Worm (Caenorhabditis elegans) whole organism, young adult: ENCODE results near the gene iffb-1.

Source experiments
- Y67H2A.10 ChIP-seq: fragments of 200-800 bp; sonication (Bioruptor generic); conservative IDR thresholded peaks from 2 replicates; pipeline ENCODE4 v1.3.6; 2022; ENCODE audit warnings: missing genetic modification reagents, missing genetic modification characterization, missing compliant biosample characterization
- dox-1 ChIP-seq: fragments of 200-800 bp; sonication (Bioruptor generic); IDR thresholded peaks from 2 replicates; pipeline ENCODE4 v1.3.6; 2022; ENCODE audit warnings: missing genetic modification reagents, missing genetic modification characterization, missing compliant biosample characterization
- ets-4 ChIP-seq: fragments of 200-800 bp; sonication (Bioruptor generic); optimal IDR thresholded peaks from 2 replicates; lab custom pipeline; 2018; ENCODE audit warnings: mild to moderate bottlenecking, missing genetic modification characterization, missing compliant biosample characterization
- mxl-1 ChIP-seq: sonication (generic microtip); optimal IDR thresholded peaks from 2 replicates; lab custom pipeline; 2016; ENCODE audit warnings: missing genetic modification characterization, missing compliant biosample characterization
- nhr-179 ChIP-seq: sonication (generic microtip); optimal IDR thresholded peaks from 2 replicates; lab custom pipeline; 2016; ENCODE audit warnings: mild to moderate bottlenecking, missing genetic modification characterization, missing compliant biosample characterization
- ztf-25 ChIP-seq: fragments of 200-800 bp; sonication (Bioruptor generic); IDR thresholded peaks from 2 replicates; pipeline ENCODE4 v1.3.6; 2022; ENCODE audit warnings: missing genetic modification reagents, missing genetic modification characterization, missing compliant biosample characterization

DNA sequence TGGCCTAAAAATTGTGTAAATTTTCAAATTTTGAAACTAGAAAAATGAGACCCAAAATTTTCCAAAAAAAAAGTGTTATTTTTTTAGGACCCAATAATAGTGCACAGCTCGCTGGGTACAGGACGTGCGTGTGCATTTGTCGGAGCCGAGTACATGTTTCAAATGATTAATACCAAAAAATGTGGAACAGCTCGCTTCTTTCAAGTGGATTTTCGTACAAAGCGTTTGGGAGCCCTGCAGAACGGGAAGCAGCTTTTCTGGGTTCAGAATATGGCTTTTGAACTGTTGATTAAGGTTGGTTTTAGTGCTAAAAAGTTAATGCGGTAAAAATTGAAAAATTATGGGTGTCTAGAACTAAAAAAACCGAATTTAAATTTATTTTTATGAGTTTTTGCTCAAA, 26.0 kb upstream of the iffb-1 start:
- no peak for TF ChIP-seq dox-1 (GFP tag; lab: Robert Waterston, UW)
- TF ChIP-seq mxl-1 (tag; lab: Kevin White, UChicago) = no peak
- TF ChIP-seq ztf-25 (GFP tag; lab: Robert Waterston, UW) = no peak
- TF ChIP-seq Y67H2A.10 (GFP tag; lab: Robert Waterston, UW) = no peak
- TF ChIP-seq ets-4 = no peak
- no peak for TF ChIP-seq nhr-179
